Fruit fly (Drosophila melanogaster): ENCODE results near the gene mRpL23.
A peak's percentile ranks its signal among the peaks of the same experiment; 100 is the strongest.

The mRpL23 gene

DNA sequence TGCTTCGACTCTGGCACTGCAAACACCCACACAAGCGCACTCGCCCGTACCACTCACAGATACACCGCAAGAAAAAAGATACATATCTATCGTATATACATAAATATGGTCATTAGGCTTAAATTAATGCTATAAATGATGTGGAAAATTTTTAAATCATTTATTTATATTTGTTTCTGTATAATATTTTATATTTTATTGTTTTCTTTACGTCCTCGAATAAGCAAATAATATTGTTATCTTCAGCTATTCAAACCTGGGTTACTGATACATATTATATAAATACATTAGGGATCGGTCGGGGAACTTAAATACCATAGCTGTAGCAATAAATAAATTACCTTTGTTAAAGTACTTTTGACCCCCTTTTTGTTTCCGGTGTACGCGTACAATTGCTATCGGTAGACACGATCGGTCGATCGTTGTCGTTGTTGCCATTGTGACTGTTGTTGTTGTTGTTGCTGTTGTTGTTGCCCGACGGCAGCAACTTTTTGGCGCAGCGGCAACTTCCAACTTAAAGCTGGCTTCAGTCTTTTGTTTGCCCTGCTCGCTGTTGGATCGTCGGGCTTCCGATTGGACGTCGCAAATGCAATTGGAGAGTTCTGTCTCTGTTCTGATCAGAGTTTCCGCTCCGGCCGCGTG is 44.0 kb upstream of the mRpL23 start (continued):
- TF ChIP-seq CG6272 (GFP tag; IDR thresholded peaks at IDR 0.05) (no peak), MBD-R2 (GFP tag; IDR thresholded peaks at IDR 0.05) (no peak), Mes4 (GFP tag; optimal IDR thresholded peaks at IDR 0.05) (no peak), CG12299 (tag; optimal IDR thresholded peaks at IDR 0.05) (peak; percentile 13), dmrt11E (tag; optimal IDR thresholded peaks at IDR 0.05) (peak; percentile 47), CG5953 (GFP tag; IDR thresholded peaks at IDR 0.05) (no peak), CG9609 (GFP tag; optimal IDR thresholded peaks at IDR 0.05) (no peak), slbo (GFP tag; IDR thresholded peaks at IDR 0.05) (peak; percentile 55), ems (GFP tag; optimal IDR thresholded peaks at IDR 0.05) (no peak), Vsx1 (GFP tag; optimal IDR thresholded peaks at IDR 0.05) (peak; percentile 50), zen (tag; optimal IDR thresholded peaks at IDR 0.05) (peak; percentile 29), ttk (GFP tag; IDR thresholded peaks at IDR 0.05) (peak; percentile 61), CG11398 (GFP tag; optimal IDR thresholded peaks at IDR 0.05) (no peak), E2f1 (GFP tag; IDR thresholded peaks at IDR 0.05) (peak; percentile 36; the same call in 1 of the 2 replicates), nerfin-1 (tag; optimal IDR thresholded peaks at IDR 0.05) (peak; percentile 73), CG10431 (GFP tag; optimal IDR thresholded peaks at IDR 0.05) (peak; percentile 4), klu (GFP tag; IDR thresholded peaks at IDR 0.05) (peak; percentile 29; the same call in 1 of the 2 replicates), slou (GFP tag; optimal IDR thresholded peaks at IDR 0.05) (peak; percentile 43), caup (GFP tag; optimal IDR thresholded peaks at IDR 0.05; ENCODE audit: severe bottlenecking) (peak; percentile 71), ac (GFP tag; optimal IDR thresholded peaks at IDR 0.05) (no peak), dpn (GFP tag; optimal IDR thresholded peaks at IDR 0.05) (peak; percentile 32 to 70), fd102C (GFP tag; optimal IDR thresholded peaks at IDR 0.05) (no peak), Dbx (GFP tag; IDR thresholded peaks at IDR 0.05) (no peak), wor (GFP tag; IDR thresholded peaks at IDR 0.05) (peak; percentile 39; the same call in 1 of the 2 replicates), TFAM (GFP tag; optimal IDR thresholded peaks at IDR 0.05) (no peak), pfk (GFP tag; optimal IDR thresholded peaks at IDR 0.05) (no peak), CG4424 (GFP tag; optimal IDR thresholded peaks at IDR 0.05) (peak; percentile 71), CG16863 (GFP tag; optimal IDR thresholded peaks at IDR 0.05) (no peak), Antp (GFP tag; optimal IDR thresholded peaks at IDR 0.05) (peak; percentile 11), Neu2 (GFP tag; optimal IDR thresholded peaks at IDR 0.05; ENCODE audit: borderline replicate concordance) (no peak), CHES-1-like (GFP tag; optimal IDR thresholded peaks at IDR 0.05) (no peak), Dp (GFP tag; optimal IDR thresholded peaks at IDR 0.05) (no peak), CG14965 (GFP tag; optimal IDR thresholded peaks at IDR 0.05; ENCODE audit: borderline replicate concordance) (no peak), Elba2 (GFP tag; optimal IDR thresholded peaks at IDR 0.05) (peak; percentile 6), Atf-2 (GFP tag; optimal IDR thresholded peaks at IDR 0.05) (no peak), Med (GFP tag) (peak; percentile 51), Atf6 (GFP tag; IDR thresholded peaks at IDR 0.05) (peak; percentile 54; the same call in 1 of the 2 replicates), en (GFP tag; optimal IDR thresholded peaks at IDR 0.05) (no peak), HLH3B (GFP tag; IDR thresholded peaks at IDR 0.05) (peak; percentile 51; the same call in 1 of the 2 replicates), CG34224 (GFP tag; IDR thresholded peaks at IDR 0.05; ENCODE audit: partially characterized antibody) (no peak), Dll (GFP tag; IDR thresholded peaks at IDR 0.05; ENCODE audit: partially characterized antibody) (no peak), eyg (GFP tag; optimal IDR thresholded peaks at IDR 0.05) (no peak), CG6683 (GFP tag; optimal IDR thresholded peaks at IDR 0.05) (peak; percentile 56), ab (GFP tag; optimal IDR thresholded peaks at IDR 0.05) (no peak), grau (tag; optimal IDR thresholded peaks at IDR 0.05) (peak; percentile 82), D (optimal IDR thresholded peaks at IDR 0.05) (no peak), D (GFP tag; optimal IDR thresholded peaks at IDR 0.05) (peak; percentile 75), esg (GFP tag; conservative IDR thresholded peaks at IDR 0.05) (peak; percentile 61; the same call in 1 of the 2 replicates), CG15696 (tag; optimal IDR thresholded peaks at IDR 0.05) (peak; percentile 43), pzg (GFP tag; optimal IDR thresholded peaks at IDR 0.05) (no peak)

Data from whole organism, embryonic.